Fruit fly (Drosophila melanogaster): ENCODE results near the gene Cals.
A peak's percentile ranks its signal among the peaks of the same experiment; 100 is the strongest.

Gene Cals

dm6 chr4:1112867-1113769 lies 10.0 kb downstream of the Cals start (continued):
- peak; percentile 84 for TF ChIP-seq tup (GFP tag; optimal IDR thresholded peaks at IDR 0.05)
- peak; percentile 92 for TF ChIP-seq CG1529 (GFP tag; optimal IDR thresholded peaks at IDR 0.05)
- peak; percentile 84 for TF ChIP-seq fd3F (GFP tag; optimal IDR thresholded peaks at IDR 0.05)
- no peak for TF ChIP-seq CG5953 (GFP tag; IDR thresholded peaks at IDR 0.05)
- TF ChIP-seq sc (optimal IDR thresholded peaks at IDR 0.05): no peak
- peak; percentile 82 for TF ChIP-seq sc (GFP tag; optimal IDR thresholded peaks at IDR 0.05)
- peak; percentile 55 for TF ChIP-seq nom (GFP tag; optimal IDR thresholded peaks at IDR 0.05)
- TF ChIP-seq gsb (GFP tag; IDR thresholded peaks at IDR 0.05): no peak
- TF ChIP-seq so (GFP tag; IDR thresholded peaks at IDR 0.05): no peak
- TF ChIP-seq Fer1 (GFP tag; optimal IDR thresholded peaks at IDR 0.05): peak; percentile 91
- peak; percentile 85 for TF ChIP-seq Sox100B (GFP tag; optimal IDR thresholded peaks at IDR 0.05)
- no peak for TF ChIP-seq Bdp1 (GFP tag; optimal IDR thresholded peaks at IDR 0.05)
- peak; percentile 83 for TF ChIP-seq odd (GFP tag; optimal IDR thresholded peaks at IDR 0.05)
- no peak for TF ChIP-seq prd (optimal IDR thresholded peaks at IDR 0.05)
- TF ChIP-seq prd (GFP tag; IDR thresholded peaks at IDR 0.05): no peak; the same call in 2 of the 3 replicates
- TF ChIP-seq CG11723 (GFP tag; optimal IDR thresholded peaks at IDR 0.05): peak; percentile 87
- TF ChIP-seq CG7786 (GFP tag; optimal IDR thresholded peaks at IDR 0.05): peak; percentile 95
- TF ChIP-seq onecut (GFP tag; IDR thresholded peaks at IDR 0.05): peak; percentile 70
- TF ChIP-seq esg (GFP tag; conservative IDR thresholded peaks at IDR 0.05): no peak; the same call in 1 of the 2 replicates
- TF ChIP-seq croc (GFP tag; conservative IDR thresholded peaks at IDR 0.05): peak; percentile 83
- peak; percentile 65 for TF ChIP-seq sug (tag; optimal IDR thresholded peaks at IDR 0.05)
- TF ChIP-seq CG2120 (GFP tag; optimal IDR thresholded peaks at IDR 0.05): peak; percentile 96
- TF ChIP-seq CG2199 (GFP tag; IDR thresholded peaks at IDR 0.05): peak; percentile 94
- peak; percentile 94 for TF ChIP-seq Chrac-16 (GFP tag; optimal IDR thresholded peaks at IDR 0.05)
- peak; percentile 40 for TF ChIP-seq Hand (GFP tag; optimal IDR thresholded peaks at IDR 0.05)
- TF ChIP-seq hth (optimal IDR thresholded peaks at IDR 0.05): no peak
- no peak; the same call in 2 of the 3 replicates for TF ChIP-seq ken (GFP tag; IDR thresholded peaks at IDR 0.05)
- TF ChIP-seq Bgb (GFP tag; IDR thresholded peaks at IDR 0.05; ENCODE audit: partially characterized antibody): peak; percentile 64; the same call in 1 of the 2 replicates
- peak; percentile 73 for TF ChIP-seq CG6765 (GFP tag; optimal IDR thresholded peaks at IDR 0.05)
- no peak for TF ChIP-seq sisA (GFP tag; IDR thresholded peaks at IDR 0.05)
- TF ChIP-seq CG3281 (GFP tag; optimal IDR thresholded peaks at IDR 0.05): peak; percentile 85
- TF ChIP-seq CG8924 (tag; optimal IDR thresholded peaks at IDR 0.05): peak; percentile 95
- TF ChIP-seq CG13424 (tag; optimal IDR thresholded peaks at IDR 0.05): peak; percentile 92
- TF ChIP-seq dan (GFP tag; IDR thresholded peaks at IDR 0.05): no peak
- TF ChIP-seq CG16863 (GFP tag; optimal IDR thresholded peaks at IDR 0.05): peak; percentile 92
- TF ChIP-seq CG9437 (GFP tag; optimal IDR thresholded peaks at IDR 0.05): peak; percentile 77
- TF ChIP-seq jumu (GFP tag; optimal IDR thresholded peaks at IDR 0.05): peak; percentile 92
- peak; percentile 89 for TF ChIP-seq CG16815 (GFP tag; optimal IDR thresholded peaks at IDR 0.05)
- TF ChIP-seq CG1603 (tag; optimal IDR thresholded peaks at IDR 0.05): peak; percentile 81
- TF ChIP-seq CG4360 (GFP tag; IDR thresholded peaks at IDR 0.05): no peak; the same call in 1 of the 2 replicates
- peak; percentile 99 for TF ChIP-seq sens (GFP tag)
- TF ChIP-seq CG18011 (GFP tag; optimal IDR thresholded peaks at IDR 0.05): peak; percentile 82
- TF ChIP-seq CG1024 (GFP tag; IDR thresholded peaks at IDR 0.05): peak; percentile 66; the same call in 1 of the 2 replicates
- TF ChIP-seq CG4617 (GFP tag; optimal IDR thresholded peaks at IDR 0.05; ENCODE audit: borderline replicate concordance): peak; percentile 79
- TF ChIP-seq CG33557 (GFP tag; optimal IDR thresholded peaks at IDR 0.05): peak; percentile 71
- no peak; the same call in 1 of the 2 replicates for TF ChIP-seq toy (GFP tag; IDR thresholded peaks at IDR 0.05)
- peak; percentile 88 for TF ChIP-seq cato (GFP tag; optimal IDR thresholded peaks at IDR 0.05; ENCODE audit: borderline replicate concordance)
- no peak for TF ChIP-seq Dip2 (GFP tag; IDR thresholded peaks at IDR 0.05)
- TF ChIP-seq NK7.1 (GFP tag; optimal IDR thresholded peaks at IDR 0.05): peak; percentile 89
- no peak for TF ChIP-seq z (GFP tag; IDR thresholded peaks at IDR 0.05)
